Worm (Caenorhabditis elegans) whole organism, L1 larva: ENCODE data around the gene arrd-7.

Experiments used
- ama-1 ChIP-seq: fragments of 150-350 bp; optimal IDR thresholded peaks from 2 replicates; lab custom pipeline; 2014
- egl-27 ChIP-seq, 2 experiments: fragments of 150-350 bp in 1 of 2; sonication (generic microtip); optimal IDR thresholded peaks; 3 replicates each; lab custom pipeline; 2017 to 2018; ENCODE audit warnings: missing biosample characterization in 2 of 2, missing genetic modification characterization in 2 of 2, missing genetic modification reagents in 2 of 2
- lin-39 ChIP-seq: fragments of 150-350 bp; optimal IDR thresholded peaks from 2 replicates; lab custom pipeline; 2014; ENCODE audit warnings: missing biosample characterization, missing genetic modification reagents, missing genetic modification characterization
- nhr-47 ChIP-seq: sonication (generic microtip); optimal IDR thresholded peaks from 2 replicates; lab custom pipeline; 2016; ENCODE audit warnings: mild to moderate bottlenecking, missing genetic modification characterization, moderate library complexity, missing compliant biosample characterization
- nhr-77 ChIP-seq: fragments of 150-350 bp; optimal IDR thresholded peaks from 2 replicates; lab custom pipeline; 2014; ENCODE audit warnings: missing biosample characterization, missing genetic modification characterization
- skn-1 ChIP-seq: fragments of 150-350 bp; optimal IDR thresholded peaks from 2 replicates; lab custom pipeline; 2014; ENCODE audit warnings: missing biosample characterization, missing genetic modification characterization
- unc-62 ChIP-seq: fragments of 150-350 bp; optimal IDR thresholded peaks from 2 replicates; lab custom pipeline; 2014; ENCODE audit warnings: missing biosample characterization, missing genetic modification reagents, missing genetic modification characterization
- zag-1 ChIP-seq: fragments of 150-350 bp; optimal IDR thresholded peaks from 2 replicates; lab custom pipeline; 2014; ENCODE audit warnings: missing biosample characterization, missing genetic modification characterization

- no peak for TF ChIP-seq zag-1
- no peak for TF ChIP-seq nhr-77 (tag; lab: Kevin White, UChicago)
- TF ChIP-seq nhr-47 (tag; lab: Kevin White, UChicago), result no peak
- TF ChIP-seq lin-39 (tag; lab: Kevin White, UChicago), result no peak
- no peak for TF ChIP-seq ama-1 (lab: Kevin White, UChicago)
- no peak for TF ChIP-seq egl-27 (tag; optimal IDR thresholded peaks at IDR 0.05; lab: Kevin White, UChicago)
- no peak for TF ChIP-seq skn-1
- no peak for TF ChIP-seq unc-62
Observed at ce11 chrII:12099889-12100288, 37.5 kb upstream of the arrd-7 start, which contains the start of gene Y17G7B.17.
